Fruit fly (Drosophila melanogaster) whole organism, embryonic: ENCODE data around the gene CG10804.

Source experiments
- Antp ChIP-seq: fragments of 200-800 bp; sonication (Bioruptor generic); optimal IDR thresholded peaks from 3 replicates; lab custom pipeline; 2016; ENCODE audit warnings: missing biosample characterization, missing genetic modification characterization
- Bdp1 ChIP-seq: fragments of 200-800 bp; sonication (Bioruptor generic); optimal IDR thresholded peaks from 3 replicates; lab custom pipeline; 2016; ENCODE audit warnings: missing biosample characterization, missing genetic modification characterization
- BtbVII ChIP-seq: fragments of 200-800 bp; sonication (Bioruptor generic); optimal IDR thresholded peaks from 3 replicates; lab custom pipeline; 2017; ENCODE audit warnings: missing biosample characterization, mild to moderate bottlenecking, missing genetic modification characterization
- CG10209 ChIP-seq: fragments of 200-800 bp; sonication (Bioruptor generic); optimal IDR thresholded peaks from 3 replicates; lab custom pipeline; 2017; ENCODE audit warnings: missing biosample characterization, mild to moderate bottlenecking, missing genetic modification characterization, missing genetic modification reagents
- CG11085 ChIP-seq: fragments of 200-800 bp; sonication (Bioruptor generic); IDR thresholded peaks from 2 replicates; pipeline ENCODE4 v1.3.6; 2022; ENCODE audit warnings: missing biosample characterization, missing genetic modification characterization
- CG12155 ChIP-seq: fragments of 200-800 bp; sonication (Bioruptor generic); optimal IDR thresholded peaks from 3 replicates; lab custom pipeline; 2016; ENCODE audit warnings: missing biosample characterization, missing genetic modification characterization
- CG1529 ChIP-seq: fragments of 200-800 bp; sonication (Bioruptor generic); optimal IDR thresholded peaks from 3 replicates; lab custom pipeline; 2018; ENCODE audit warnings: missing biosample characterization, missing genetic modification characterization
- CG18599 ChIP-seq: fragments of 200-800 bp; sonication (Bioruptor generic); optimal IDR thresholded peaks from 3 replicates; lab custom pipeline; 2017; ENCODE audit warnings: missing biosample characterization, missing genetic modification characterization, mild to moderate bottlenecking, moderate library complexity, missing genetic modification reagents
- CG2678 ChIP-seq: fragments of 200-800 bp; sonication (Bioruptor generic); optimal IDR thresholded peaks from 3 replicates; lab custom pipeline; 2019; ENCODE audit warnings: missing biosample characterization, mild to moderate bottlenecking, missing genetic modification characterization, moderate library complexity
- CG3065 ChIP-seq: fragments of 200-800 bp; sonication (Bioruptor generic); optimal IDR thresholded peaks from 2 replicates; lab custom pipeline; 2016; ENCODE audit warnings: missing biosample characterization, missing genetic modification characterization
- CG31365 ChIP-seq: fragments of 200-800 bp; sonication (Bioruptor generic); optimal IDR thresholded peaks from 2 replicates; lab custom pipeline; 2018; ENCODE audit warnings: missing biosample characterization, mild to moderate bottlenecking, missing genetic modification characterization
- CG4854 ChIP-seq: fragments of 200-800 bp; sonication (Bioruptor generic); optimal IDR thresholded peaks from 2 replicates; lab custom pipeline; 2016; ENCODE audit warnings: missing biosample characterization, missing genetic modification characterization, inconsistent platforms
- CG7839 ChIP-seq: fragments of 200-800 bp; sonication (Bioruptor generic); optimal IDR thresholded peaks from 3 replicates; lab custom pipeline; 2018; ENCODE audit warnings: missing biosample characterization, mild to moderate bottlenecking, missing genetic modification characterization, moderate library complexity
- CG7963 ChIP-seq: fragments of 200-800 bp; sonication (Bioruptor generic); IDR thresholded peaks from 3 replicates; pipeline ENCODE4 v1.3.6; 2022; ENCODE audit warnings: missing biosample characterization, missing genetic modification characterization; ENCODE audit not compliant: partially characterized antibody
- CG9727 ChIP-seq: fragments of 200-800 bp; sonication (Bioruptor generic); optimal IDR thresholded peaks from 3 replicates; lab custom pipeline; 2017; ENCODE audit warnings: missing biosample characterization, mild to moderate bottlenecking, missing genetic modification characterization
- D19A ChIP-seq: fragments of 200-800 bp; optimal IDR thresholded peaks from 3 replicates; lab custom pipeline; 2019; ENCODE audit warnings: missing biosample characterization, mild to moderate bottlenecking, missing genetic modification characterization, moderate library complexity
- Dek ChIP-seq: fragments of 200-800 bp; sonication (Bioruptor generic); optimal IDR thresholded peaks from 3 replicates; lab custom pipeline; 2019; ENCODE audit warnings: missing biosample characterization, mild to moderate bottlenecking, missing genetic modification characterization, moderate library complexity
- Dfd ChIP-seq, 2 experiments: fragments of >200 bp; optimal IDR thresholded peaks; 2 replicates each; lab custom pipeline; 2017; ENCODE audit warnings: missing biosample characterization in 2 of 2, missing genetic modification characterization in 2 of 2
- Dref ChIP-seq: fragments of 200-800 bp; sonication (Bioruptor generic); IDR thresholded peaks from 2 replicates; pipeline ENCODE4 v1.3.6; 2022; ENCODE audit warnings: missing biosample characterization, missing genetic modification characterization
- H15 ChIP-seq: fragments of 200-800 bp; sonication (Bioruptor generic); IDR thresholded peaks from 3 replicates; pipeline ENCODE4 v1.3.6; 2022; ENCODE audit warnings: missing biosample characterization, missing genetic modification characterization
- HLH3B ChIP-seq: fragments of 200-800 bp; sonication (Bioruptor generic); IDR thresholded peaks from 2 replicates; pipeline ENCODE4 v1.3.6; 2022; ENCODE audit warnings: missing biosample characterization, missing genetic modification characterization
- HmgZ ChIP-seq: fragments of 200-800 bp; sonication (Bioruptor generic); optimal IDR thresholded peaks from 2 replicates; lab custom pipeline; 2018; ENCODE audit warnings: missing biosample characterization, mild to moderate bottlenecking, missing genetic modification characterization
- Hr51 ChIP-seq, 2 experiments: fragments of 200-800 bp; sonication (Bioruptor generic); optimal IDR thresholded peaks; 2 replicates in 1 of 2; 3 replicates in 1 of 2; lab custom pipeline; 2016 to 2018; ENCODE audit warnings: missing biosample characterization in 2 of 2, missing genetic modification characterization in 2 of 2, mild to moderate bottlenecking in 1 of 2, moderate library complexity in 1 of 2
- Mad ChIP-seq: fragments of 200-800 bp; sonication (Bioruptor generic); optimal IDR thresholded peaks from 2 replicates; lab custom pipeline; 2016; ENCODE audit warnings: missing biosample characterization, missing genetic modification characterization
- Max ChIP-seq: fragments of 200-800 bp; sonication (Bioruptor generic); optimal IDR thresholded peaks from 2 replicates; lab custom pipeline; 2016; ENCODE audit warnings: missing biosample characterization, mild to moderate bottlenecking, missing genetic modification characterization
- Med ChIP-seq: fragments of 200-800 bp; sonication (Bioruptor generic); peaks from one replicate; lab custom pipeline; 2016; ENCODE audit warnings: missing biosample characterization, missing genetic modification characterization, mild to moderate bottlenecking, inconsistent platforms, moderate library complexity
- NC2β ChIP-seq: fragments of 200-800 bp; sonication (Bioruptor generic); optimal IDR thresholded peaks from 2 replicates; lab custom pipeline; 2016; ENCODE audit warnings: missing biosample characterization, missing genetic modification characterization
- NfI ChIP-seq: fragments of 200-800 bp; sonication (Bioruptor generic); optimal IDR thresholded peaks from 3 replicates; lab custom pipeline; 2018; ENCODE audit warnings: missing biosample characterization, mild to moderate bottlenecking, missing genetic modification characterization, moderate library complexity
- Oli ChIP-seq: fragments of 200-800 bp; sonication (Bioruptor generic); optimal IDR thresholded peaks from 2 replicates; lab custom pipeline; 2018; ENCODE audit warnings: missing biosample characterization, mild to moderate bottlenecking, missing genetic modification characterization, moderate library complexity
- Ptx1 ChIP-seq: fragments of 200-800 bp; sonication (Bioruptor generic); IDR thresholded peaks from 2 replicates; pipeline ENCODE4 v1.3.6; 2022; ENCODE audit warnings: missing biosample characterization, missing genetic modification characterization
- Sry-β ChIP-seq: fragments of 200-800 bp; sonication (Bioruptor generic); optimal IDR thresholded peaks from 2 replicates; lab custom pipeline; 2018; ENCODE audit warnings: missing biosample characterization, mild to moderate bottlenecking, missing genetic modification characterization, moderate library complexity
- Xbp1 ChIP-seq: fragments of 200-800 bp; sonication (Bioruptor generic); optimal IDR thresholded peaks from 3 replicates; lab custom pipeline; 2016; ENCODE audit warnings: missing biosample characterization, mild to moderate bottlenecking, missing genetic modification characterization
- amos ChIP-seq: fragments of 200-800 bp; sonication (Bioruptor generic); IDR thresholded peaks from 2 replicates; pipeline ENCODE4 v1.3.6; 2022; ENCODE audit warnings: missing biosample characterization, missing genetic modification characterization; ENCODE audit not compliant: partially characterized antibody
- bab2 ChIP-seq: fragments of 200-800 bp; sonication (Bioruptor generic); optimal IDR thresholded peaks from 2 replicates; lab custom pipeline; 2016; ENCODE audit warnings: missing biosample characterization, missing genetic modification characterization
- bigmax ChIP-seq: fragments of 200-800 bp; sonication (Bioruptor generic); optimal IDR thresholded peaks from 2 replicates; lab custom pipeline; 2018; ENCODE audit warnings: missing biosample characterization, mild to moderate bottlenecking, missing genetic modification characterization
- chif ChIP-seq, 2 experiments: fragments of 200-800 bp; sonication (Bioruptor generic); optimal IDR thresholded peaks; 3 replicates each; lab custom pipeline; 2016; ENCODE audit warnings: missing biosample characterization in 2 of 2, missing genetic modification characterization in 2 of 2
- ci ChIP-seq: fragments of 200-800 bp; sonication (Bioruptor generic); IDR thresholded peaks from 3 replicates; pipeline ENCODE4 v1.3.6; 2022; ENCODE audit warnings: missing biosample characterization, missing genetic modification characterization
- dimm ChIP-seq: fragments of 200-800 bp; sonication (Bioruptor generic); IDR thresholded peaks from 2 replicates; pipeline ENCODE4 v1.3.6; 2022; ENCODE audit warnings: missing biosample characterization, missing genetic modification characterization
- ems ChIP-seq: fragments of 200-800 bp; sonication (Bioruptor generic); optimal IDR thresholded peaks from 3 replicates; lab custom pipeline; 2016; ENCODE audit warnings: missing biosample characterization, missing genetic modification characterization
- ftz-f1 ChIP-seq: fragments of 200-800 bp; sonication (Bioruptor generic); optimal IDR thresholded peaks from 2 replicates; lab custom pipeline; 2016; ENCODE audit warnings: missing biosample characterization, missing genetic modification characterization
- fu2 ChIP-seq: fragments of 200-800 bp; sonication (Bioruptor generic); optimal IDR thresholded peaks from 2 replicates; lab custom pipeline; 2016; ENCODE audit warnings: missing biosample characterization, missing genetic modification characterization
- grn ChIP-seq: fragments of 200-800 bp; sonication (Bioruptor generic); optimal IDR thresholded peaks from 3 replicates; lab custom pipeline; 2017; ENCODE audit warnings: missing biosample characterization, missing genetic modification characterization
- gt ChIP-seq: fragments of 200-800 bp; sonication (Bioruptor generic); IDR thresholded peaks from 2 replicates; pipeline ENCODE4 v1.3.6; 2022; ENCODE audit warnings: missing biosample characterization, missing genetic modification characterization
- ham ChIP-seq: fragments of 200-800 bp; sonication (Bioruptor generic); IDR thresholded peaks from 2 replicates; pipeline ENCODE4 v1.3.6; 2022; ENCODE audit warnings: missing biosample characterization, missing genetic modification characterization
- lilli ChIP-seq: fragments of 200-800 bp; sonication (Bioruptor generic); optimal IDR thresholded peaks from 3 replicates; lab custom pipeline; 2016; ENCODE audit warnings: missing biosample characterization, missing genetic modification characterization
- mam ChIP-seq: fragments of 200-800 bp; sonication (Bioruptor generic); optimal IDR thresholded peaks from 3 replicates; lab custom pipeline; 2016; ENCODE audit warnings: missing biosample characterization, missing genetic modification characterization
- mirr ChIP-seq: fragments of 200-800 bp; sonication (Bioruptor generic); optimal IDR thresholded peaks from 3 replicates; lab custom pipeline; 2018; ENCODE audit warnings: missing biosample characterization, mild to moderate bottlenecking, missing genetic modification characterization
- oc ChIP-seq: fragments of 200-800 bp; sonication (Bioruptor generic); optimal IDR thresholded peaks from 2 replicates; lab custom pipeline; 2018; ENCODE audit warnings: missing biosample characterization, mild to moderate bottlenecking, missing genetic modification characterization, moderate library complexity
- sd ChIP-seq: fragments of 200-800 bp; sonication (Bioruptor generic); optimal IDR thresholded peaks from 3 replicates; lab custom pipeline; 2018; ENCODE audit warnings: missing biosample characterization, mild to moderate bottlenecking, missing genetic modification characterization, moderate library complexity
- slbo ChIP-seq: fragments of 200-800 bp; sonication (Bioruptor generic); IDR thresholded peaks from 2 replicates; pipeline ENCODE4 v1.3.6; 2022; ENCODE audit warnings: missing biosample characterization, missing genetic modification characterization
- sqz ChIP-seq: fragments of 200-800 bp; sonication (Bioruptor generic); optimal IDR thresholded peaks from 3 replicates; lab custom pipeline; 2018; ENCODE audit warnings: missing biosample characterization, mild to moderate bottlenecking, missing genetic modification characterization
- zfh1 ChIP-seq: fragments of 200-800 bp; sonication (Bioruptor generic); IDR thresholded peaks from 3 replicates; pipeline ENCODE4 v1.3.6; 2022; ENCODE audit warnings: missing biosample characterization, missing genetic modification characterization

CG10804 gene

DNA sequence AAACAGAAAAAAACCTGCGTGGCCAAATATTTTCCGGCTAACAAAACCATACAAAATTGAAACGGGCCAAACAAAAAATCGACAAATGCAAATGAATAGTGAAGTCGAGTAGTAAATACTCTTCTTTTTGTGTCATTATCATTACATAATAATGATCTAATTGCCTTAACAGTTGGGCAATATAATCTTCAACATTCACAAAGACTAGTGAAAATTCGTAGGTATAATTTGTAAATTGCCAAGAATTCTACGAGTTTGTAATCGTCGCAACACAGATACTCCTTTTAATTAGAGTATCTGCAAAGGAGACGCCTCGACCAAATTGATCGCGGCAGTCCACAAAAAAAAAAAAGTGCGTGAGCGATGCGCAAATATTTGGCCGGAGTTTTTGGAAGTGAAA, 44.6 kb downstream of the CG10804 start (continued):
- no peak for TF ChIP-seq CG12155 (GFP tag; lab: Kevin White, UChicago)
- no peak for TF ChIP-seq Mad (GFP tag; lab: Kevin White, UChicago)
- TF ChIP-seq sqz (GFP tag; lab: Kevin White, UChicago), result peak; percentile 17
- no peak for TF ChIP-seq NfI (GFP tag; lab: Kevin White, UChicago)
- no peak for TF ChIP-seq Bdp1 (GFP tag; lab: Kevin White, UChicago)
- TF ChIP-seq Max (GFP tag; lab: Kevin White, UChicago), result no peak
- TF ChIP-seq Oli (tag; lab: Kevin White, UChicago), result peak; percentile 7
- TF ChIP-seq Ptx1 (GFP tag; lab: Robert Waterston, UW), result no peak
- TF ChIP-seq ham (GFP tag; lab: Robert Waterston, UW), result no peak
- no peak for TF ChIP-seq CG31365 (tag; lab: Kevin White, UChicago)
- TF ChIP-seq Sry-β (GFP tag; lab: Kevin White, UChicago), result no peak
- TF ChIP-seq Dek, result no peak
- 0 out of 2 replicates have a peak, but pooled peaks have one; percentile 18 for TF ChIP-seq slbo (GFP tag; lab: Robert Waterston, UW)
- TF ChIP-seq Dref, result no peak
- no peak for TF ChIP-seq amos
- TF ChIP-seq lilli, result peak; percentile 3
- TF ChIP-seq gt (GFP tag; lab: Robert Waterston, UW), result no peak
- no peak for TF ChIP-seq chif (GFP tag; optimal IDR thresholded peaks at IDR 0.05; lab: Kevin White, UChicago)
- TF ChIP-seq BtbVII (GFP tag; lab: Kevin White, UChicago), result peak; percentile 36
- no peak for TF ChIP-seq bigmax (GFP tag; lab: Kevin White, UChicago)
- TF ChIP-seq grn (GFP tag; lab: Kevin White, UChicago), result no peak
- TF ChIP-seq mam (GFP tag; lab: Kevin White, UChicago), result peak; percentile 25
- TF ChIP-seq CG4854, result no peak
- TF ChIP-seq ci (GFP tag; lab: Robert Waterston, UW), result no peak
- TF ChIP-seq CG11085 (GFP tag; lab: Robert Waterston, UW), result no peak
- no peak for TF ChIP-seq Antp (GFP tag; lab: Kevin White, UChicago)
- TF ChIP-seq sd, result peak; percentile 9
- peak; percentile 41 for TF ChIP-seq CG2678 (tag; lab: Kevin White, UChicago)
- no peak for TF ChIP-seq CG9727 (GFP tag; lab: Kevin White, UChicago)
- peak; percentile 35 for TF ChIP-seq Med (GFP tag; lab: Kevin White, UChicago)
- no peak for TF ChIP-seq bab2
- TF ChIP-seq zfh1 (GFP tag; lab: Robert Waterston, UW), result no peak
- TF ChIP-seq fu2 (GFP tag; lab: Kevin White, UChicago), result no peak
- TF ChIP-seq dimm, result no peak
- TF ChIP-seq CG18599, result no peak
- peak in 1 of 2 experiments; percentile 43 for TF ChIP-seq Hr51 (GFP tag; optimal IDR thresholded peaks at IDR 0.05; lab: Kevin White, UChicago)
- peak; percentile 75 for TF ChIP-seq D19A (tag; lab: Kevin White, UChicago)
- TF ChIP-seq CG1529, result no peak
- peak; percentile 14 for TF ChIP-seq CG7839 (tag; lab: Kevin White, UChicago)
- TF ChIP-seq mirr (GFP tag; lab: Kevin White, UChicago), result no peak
- TF ChIP-seq CG7963, result no peak
- no peak for TF ChIP-seq HLH3B
- TF ChIP-seq Dfd (GFP tag; optimal IDR thresholded peaks at IDR 0.05; lab: Kevin White, UChicago), result no peak
- no peak for TF ChIP-seq ftz-f1
- TF ChIP-seq Xbp1, result no peak
- TF ChIP-seq CG10209 (GFP tag; lab: Kevin White, UChicago), result no peak
- no peak for TF ChIP-seq H15 (GFP tag; lab: Robert Waterston, UW)
- TF ChIP-seq ems (GFP tag; lab: Kevin White, UChicago), result no peak
- TF ChIP-seq HmgZ, result no peak
- no peak for TF ChIP-seq NC2β (GFP tag; lab: Kevin White, UChicago)
- no peak for TF ChIP-seq CG3065 (GFP tag; lab: Kevin White, UChicago)
- TF ChIP-seq oc (tag; lab: Kevin White, UChicago), result no peak
